Worm (Caenorhabditis elegans) whole organism, L4 larva: ENCODE data around the gene clpp-1.

Experiments used
- F10B5.3 ChIP-seq: sonication (generic microtip); optimal IDR thresholded peaks from 2 replicates; lab custom pipeline; 2016; ENCODE audit warnings: mild to moderate bottlenecking, missing genetic modification characterization, missing compliant biosample characterization
- F26F4.8 ChIP-seq: fragments of 200-800 bp; sonication (Bioruptor generic); conservative IDR thresholded peaks from 2 replicates; pipeline ENCODE4 v1.3.6; 2022; ENCODE audit warnings: missing genetic modification characterization, missing compliant biosample characterization
- ces-1 ChIP-seq: fragments of 150-350 bp; sonication (generic microtip); optimal IDR thresholded peaks from 4 replicates; lab custom pipeline; 2014; ENCODE audit warnings: missing biosample characterization, missing genetic modification reagents, missing genetic modification characterization
- egl-43 ChIP-seq: fragments of 200-800 bp; sonication (Bioruptor generic); IDR thresholded peaks from 2 replicates; pipeline ENCODE4 v1.3.6; 2022; ENCODE audit warnings: missing genetic modification reagents, missing genetic modification characterization, missing compliant biosample characterization
- lin-13 ChIP-seq: fragments of 150-350 bp; optimal IDR thresholded peaks from 2 replicates; lab custom pipeline; 2014; ENCODE audit warnings: missing biosample characterization, missing genetic modification reagents, missing genetic modification characterization
- nhr-10 ChIP-seq: fragments of 150-350 bp; optimal IDR thresholded peaks from 2 replicates; lab custom pipeline; 2014; ENCODE audit warnings: missing biosample characterization, missing genetic modification characterization
- nhr-11 ChIP-seq: fragments of 150-350 bp; optimal IDR thresholded peaks from 2 replicates; lab custom pipeline; 2014; ENCODE audit warnings: missing biosample characterization, missing genetic modification characterization
- nhr-237 ChIP-seq: sonication (generic microtip); optimal IDR thresholded peaks from 2 replicates; lab custom pipeline; 2017; ENCODE audit warnings: missing biosample characterization, missing genetic modification characterization
- pha-4 ChIP-seq, 2 experiments: fragments of 150-350 bp in 1 of 2; fragments of 200-800 bp in 1 of 2; sonication (Bioruptor generic) in 1 of 2; IDR thresholded peaks in 1 of 2; optimal IDR thresholded peaks in 1 of 2; 2 replicates each; pipeline versions ENCODE4 v1.3.6 to Lab custom; 2014 to 2022; ENCODE audit warnings: missing genetic modification characterization in 2 of 2, missing genetic modification reagents in 2 of 2, missing biosample characterization in 1 of 2, missing compliant biosample characterization in 1 of 2
- snpc-4 ChIP-seq: fragments of 150-350 bp; optimal IDR thresholded peaks from 2 replicates; lab custom pipeline; 2014; ENCODE audit warnings: missing biosample characterization, missing genetic modification characterization
- unc-39 ChIP-seq: sonication (generic microtip); optimal IDR thresholded peaks from 2 replicates; lab custom pipeline; 2017; ENCODE audit warnings: missing biosample characterization, missing genetic modification characterization
- zag-1 ChIP-seq: fragments of 150-350 bp; optimal IDR thresholded peaks from 2 replicates; lab custom pipeline; 2014; ENCODE audit warnings: missing biosample characterization, missing genetic modification characterization
- zip-11 ChIP-seq: fragments of 200-800 bp; sonication (Bioruptor generic); IDR thresholded peaks from 2 replicates; pipeline ENCODE4 v1.3.6; 2022; ENCODE audit warnings: missing genetic modification characterization, missing compliant biosample characterization

DNA sequence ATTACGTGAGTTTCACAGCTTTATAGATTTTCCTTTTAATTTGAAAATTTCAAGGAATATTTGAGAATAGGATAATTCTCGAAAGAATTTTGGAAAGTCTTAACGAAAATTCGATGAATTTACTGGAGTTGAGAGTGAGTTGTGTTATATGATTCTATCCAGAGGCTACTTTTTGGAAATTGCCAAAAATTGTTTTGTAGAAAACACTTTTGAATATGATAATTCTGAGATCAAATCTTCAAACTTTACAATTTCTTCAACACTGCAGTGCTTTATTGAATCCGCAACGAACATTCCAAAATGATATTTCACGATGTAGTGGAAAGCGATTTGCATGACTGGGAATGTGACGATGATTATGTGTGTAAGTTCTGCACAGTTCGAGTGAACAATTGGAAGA is 49.3 kb upstream of the clpp-1 start, which contains the start of gene C07E3.8:
- no peak for TF ChIP-seq nhr-237
- no peak for TF ChIP-seq nhr-11 (tag; lab: Kevin White, UChicago)
- TF ChIP-seq unc-39 (tag; lab: Kevin White, UChicago), result no peak
- no peak for TF ChIP-seq zip-11 (GFP tag; lab: Robert Waterston, UW)
- no peak for TF ChIP-seq pha-4 (GFP tag; IDR thresholded peaks at IDR 0.05; lab: Robert Waterston, UW)
- TF ChIP-seq pha-4 (tag; optimal IDR thresholded peaks at IDR 0.05; lab: Kevin White, UChicago), result no peak
- no peak for TF ChIP-seq F10B5.3 (tag; lab: Kevin White, UChicago)
- TF ChIP-seq ces-1 (GFP tag; lab: Kevin White, UChicago), result no peak
- TF ChIP-seq F26F4.8 (GFP tag; lab: Robert Waterston, UW), result no peak
- no peak for TF ChIP-seq snpc-4 (tag; lab: Kevin White, UChicago)
- no peak for TF ChIP-seq zag-1 (tag; lab: Kevin White, UChicago)
- no peak for TF ChIP-seq lin-13 (GFP tag; lab: Kevin White, UChicago)
- TF ChIP-seq nhr-10, result no peak
- no peak for TF ChIP-seq egl-43 (GFP tag; lab: Robert Waterston, UW)
